Fruit fly (Drosophila melanogaster) whole organism, wandering third instar larva: ENCODE data around the gene CG8369.

Experiments used
- Myc ChIP-seq: fragments of >200 bp; optimal IDR thresholded peaks from 2 replicates; lab custom pipeline; 2017
- Sp1 ChIP-seq: fragments of 200-800 bp; sonication (Bioruptor generic); optimal IDR thresholded peaks from 3 replicates; lab custom pipeline; 2019; ENCODE audit warnings: missing biosample characterization, mild to moderate bottlenecking, missing genetic modification characterization, moderate library complexity
- fru ChIP-seq: fragments of 200-800 bp; sonication (Bioruptor generic); optimal IDR thresholded peaks from 3 replicates; lab custom pipeline; 2016; ENCODE audit warnings: missing biosample characterization, mild to moderate bottlenecking, missing genetic modification characterization
- h ChIP-seq: fragments of 200-800 bp; sonication (Bioruptor generic); optimal IDR thresholded peaks from 3 replicates; lab custom pipeline; 2016; ENCODE audit warnings: missing biosample characterization, mild to moderate bottlenecking, missing genetic modification characterization
- jim ChIP-seq: fragments of 175-275, 200-325 bp; sonication (Bioruptor generic); optimal IDR thresholded peaks from 2 replicates; lab custom pipeline; 2016; ENCODE audit warnings: missing biosample characterization, mild to moderate bottlenecking, missing genetic modification characterization
- rgr ChIP-seq: fragments of 200-800 bp; sonication (Bioruptor generic); optimal IDR thresholded peaks from 3 replicates; lab custom pipeline; 2016; ENCODE audit warnings: missing biosample characterization, mild to moderate bottlenecking, missing genetic modification characterization
- sage ChIP-seq: fragments of 200-800 bp; sonication (Bioruptor generic); optimal IDR thresholded peaks from 2 replicates; lab custom pipeline; 2016; ENCODE audit warnings: missing biosample characterization, mild to moderate bottlenecking, missing genetic modification characterization
- usp ChIP-seq: fragments of >200 bp; optimal IDR thresholded peaks from 2 replicates; lab custom pipeline; 2017; ENCODE audit warnings: missing biosample characterization, missing genetic modification characterization

- TF ChIP-seq sage (GFP tag; lab: Kevin White, UChicago) (no peak), Sp1 (GFP tag; lab: Kevin White, UChicago) (peak; percentile 59), usp (GFP tag; lab: Kevin White, UChicago) (no peak), h (no peak), jim (GFP tag; lab: Kevin White, UChicago) (no peak), Myc (lab: Kevin White, UChicago) (no peak), fru (GFP tag; lab: Kevin White, UChicago) (no peak), rgr (no peak)
Observed at dm6 chr3R:8867325-8868104, 45.7 kb downstream of the CG8369 start.
